Worm (Caenorhabditis elegans): ENCODE results near the gene R02D5.1.

ce11 chrV:14495493-14495892 lies 12.6 kb upstream of the R02D5.1 start:
- TF ChIP-seq ztf-23 (GFP tag; IDR thresholded peaks at IDR 0.05), result no peak
- TF ChIP-seq cog-1 (tag; optimal IDR thresholded peaks at IDR 0.05), result no peak
- TF ChIP-seq flt-1 (GFP tag; IDR thresholded peaks at IDR 0.05), result no peak
- TF ChIP-seq ref-1 (GFP tag; conservative IDR thresholded peaks at IDR 0.05), result no peak
